Worm (Caenorhabditis elegans): ENCODE results near the gene lbp-7.

lbp-7 gene

DNA sequence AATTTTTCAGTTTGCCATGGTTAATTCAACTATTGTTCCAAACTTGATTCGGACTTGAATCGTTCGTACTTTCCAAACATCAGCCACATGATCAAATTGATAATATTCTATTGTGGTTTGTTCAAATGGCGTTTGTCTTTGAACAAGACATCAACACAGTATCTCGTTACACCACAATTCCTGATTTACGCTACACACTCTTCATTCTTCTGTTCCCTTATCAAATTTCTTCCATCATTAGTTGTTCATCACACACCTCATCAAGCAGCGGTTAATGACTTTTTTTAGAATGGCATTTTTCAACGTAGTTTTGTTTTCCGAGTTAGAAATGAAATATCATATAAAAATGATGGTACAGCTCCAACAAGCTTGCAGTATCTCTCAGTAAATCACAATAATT lies 1.1 kb upstream of the lbp-7 start (continued):
- TF ChIP-seq blmp-1 (tag; optimal IDR thresholded peaks at IDR 0.05) (peak; percentile 48), unc-30 (tag; optimal IDR thresholded peaks at IDR 0.05) (no peak), hlh-17 (GFP tag; optimal IDR thresholded peaks at IDR 0.05; ENCODE audit: borderline replicate concordance) (no peak), nhr-77 (tag; optimal IDR thresholded peaks at IDR 0.05) (no peak), lin-14 (GFP tag; optimal IDR thresholded peaks at IDR 0.05) (peak; percentile 46), ceh-63 (GFP tag; optimal IDR thresholded peaks at IDR 0.05) (no peak), nhr-47 (tag; optimal IDR thresholded peaks at IDR 0.05) (no peak), mab-9 (GFP tag; IDR thresholded peaks at IDR 0.05) (no peak), tbx-2 (tag; optimal IDR thresholded peaks at IDR 0.05) (no peak), unc-86 (tag; optimal IDR thresholded peaks at IDR 0.05) (no peak), vab-15 (tag; optimal IDR thresholded peaks at IDR 0.05) (no peak), unc-98 (GFP tag; IDR thresholded peaks at IDR 0.05) (no peak), sox-4 (tag; optimal IDR thresholded peaks at IDR 0.05) (no peak), lin-13 (GFP tag; optimal IDR thresholded peaks at IDR 0.05) (no peak), nhr-20 (tag; optimal IDR thresholded peaks at IDR 0.05) (peak; percentile 48), ces-1 (GFP tag; optimal IDR thresholded peaks at IDR 0.05) (no peak), ztf-11 (tag; optimal IDR thresholded peaks at IDR 0.05) (no peak), snpc-4 (tag; optimal IDR thresholded peaks at IDR 0.05) (no peak), lin-35 (GFP tag; optimal IDR thresholded peaks at IDR 0.05) (peak in 1 of 2 experiments; percentile 20), nhr-71 (tag; optimal IDR thresholded peaks at IDR 0.05) (peak; percentile 26), tlp-1 (tag; optimal IDR thresholded peaks at IDR 0.05) (no peak), elt-2 (tag; optimal IDR thresholded peaks at IDR 0.05) (peak; percentile 76), mep-1 (tag; optimal IDR thresholded peaks at IDR 0.05) (no peak), C04F5.9 (tag; optimal IDR thresholded peaks at IDR 0.05) (no peak), efl-3 (GFP tag; optimal IDR thresholded peaks at IDR 0.05) (no peak), sup-37 (GFP tag; optimal IDR thresholded peaks at IDR 0.05) (no peak), nhr-85 (tag) (peak; percentile 28), fos-1 (tag; optimal IDR thresholded peaks at IDR 0.05) (no peak), ceh-88 (GFP tag; IDR thresholded peaks at IDR 0.05) (no peak), unc-62 (GFP tag; optimal IDR thresholded peaks at IDR 0.05) (no peak), Y116A8C.19 (tag; optimal IDR thresholded peaks at IDR 0.05; ENCODE audit: borderline replicate concordance) (no peak), elt-3 (tag; optimal IDR thresholded peaks at IDR 0.05) (peak in 3 of 6 experiments; percentile 24 to 59 (median 31)), irx-1 (tag; optimal IDR thresholded peaks at IDR 0.05) (no peak), F16B12.6 (tag; optimal IDR thresholded peaks at IDR 0.05) (no peak), nhr-76 (tag; optimal IDR thresholded peaks at IDR 0.05) (no peak), mdl-1 (tag; optimal IDR thresholded peaks at IDR 0.05) (peak in 1 of 2 experiments; percentile 13), zip-4 (GFP tag; optimal IDR thresholded peaks at IDR 0.05) (no peak), fkh-10 (GFP tag; optimal IDR thresholded peaks at IDR 0.05) (no peak), ceh-82 (tag; optimal IDR thresholded peaks at IDR 0.05) (no peak), unc-130 (tag; optimal IDR thresholded peaks at IDR 0.05) (no peak)

DNA sequence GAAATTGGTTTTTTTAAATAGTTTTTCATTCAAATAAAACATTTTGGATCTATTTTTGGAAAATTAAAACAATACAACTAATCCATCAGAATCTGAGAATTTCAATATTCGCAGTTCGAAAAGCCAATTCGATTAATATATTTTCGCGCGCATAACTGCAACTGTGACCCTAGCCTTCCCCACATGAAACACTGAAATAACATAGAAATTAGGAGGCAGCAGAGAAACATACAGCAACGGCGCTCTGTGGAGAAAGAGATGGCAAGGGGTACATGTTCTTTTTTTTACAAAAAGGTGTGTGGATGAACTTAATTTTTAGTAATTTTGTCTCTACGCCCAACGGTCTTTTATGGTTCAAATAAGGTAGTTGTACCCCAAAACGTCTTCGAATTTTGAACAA lies 811 bp downstream of the lbp-7 start:
- TF ChIP-seq fkh-10 (GFP tag; optimal IDR thresholded peaks at IDR 0.05), result no peak
- TF ChIP-seq grh-1 (GFP tag; IDR thresholded peaks at IDR 0.05), result no peak
- no peak for TF ChIP-seq jun-1 (tag; optimal IDR thresholded peaks at IDR 0.05)
- TF ChIP-seq vab-15 (tag; optimal IDR thresholded peaks at IDR 0.05), result no peak
- TF ChIP-seq C34B4.2 (tag; optimal IDR thresholded peaks at IDR 0.05), result no peak
- TF ChIP-seq ceh-63 (GFP tag; optimal IDR thresholded peaks at IDR 0.05), result no peak
- no peak for TF ChIP-seq ets-5 (GFP tag; IDR thresholded peaks at IDR 0.05)
- no peak for TF ChIP-seq nhr-71 (tag; optimal IDR thresholded peaks at IDR 0.05)
- TF ChIP-seq nhr-237 (tag; optimal IDR thresholded peaks at IDR 0.05), result no peak
- no peak for TF ChIP-seq tbx-2 (tag; optimal IDR thresholded peaks at IDR 0.05)
- no peak for TF ChIP-seq lin-13 (GFP tag; optimal IDR thresholded peaks at IDR 0.05)
- no peak for TF ChIP-seq fkh-8 (tag; optimal IDR thresholded peaks at IDR 0.05)
- no peak for TF ChIP-seq nhr-90 (tag; optimal IDR thresholded peaks at IDR 0.05; ENCODE audit: poor library complexity)
- no peak for TF ChIP-seq unc-62 (GFP tag; optimal IDR thresholded peaks at IDR 0.05)
- TF ChIP-seq lin-14 (GFP tag; optimal IDR thresholded peaks at IDR 0.05), result peak; percentile 58
- TF ChIP-seq nhr-28 (tag; optimal IDR thresholded peaks at IDR 0.05), result no peak
- TF ChIP-seq sptf-1 (tag; optimal IDR thresholded peaks at IDR 0.05), result no peak
- no peak for TF ChIP-seq nhr-85 (tag)
- TF ChIP-seq C16A3.4 (tag; optimal IDR thresholded peaks at IDR 0.05), result no peak
- no peak for TF ChIP-seq nhr-84 (tag; optimal IDR thresholded peaks at IDR 0.05)
- no peak for TF ChIP-seq sup-37 (GFP tag; optimal IDR thresholded peaks at IDR 0.05)
- peak; percentile 19 to 55 for TF ChIP-seq lin-35 (GFP tag; optimal IDR thresholded peaks at IDR 0.05)
- TF ChIP-seq mep-1 (tag; optimal IDR thresholded peaks at IDR 0.05), result no peak
- TF ChIP-seq ceh-88 (GFP tag; IDR thresholded peaks at IDR 0.05), result no peak
- TF ChIP-seq F16B12.6 (tag; optimal IDR thresholded peaks at IDR 0.05), result no peak
- no peak for TF ChIP-seq hpl-2 (GFP tag; optimal IDR thresholded peaks at IDR 0.05)

All from whole organism, L1 larva.